Fruit fly (Drosophila melanogaster) whole organism: ENCODE data around the gene Polr3A.

Source experiments
- EcR ChIP-seq, 2 experiments: fragments of >200 bp; optimal IDR thresholded peaks; 2 replicates each; lab custom pipeline; 2017; ENCODE audit warnings: missing biosample characterization in 2 of 2, missing genetic modification characterization in 2 of 2, missing genetic modification reagents in 2 of 2
- pan ChIP-seq: fragments of >200 bp; optimal IDR thresholded peaks from 2 replicates; lab custom pipeline; 2017
- psq ChIP-seq: fragments of >200 bp; optimal IDR thresholded peaks from 2 replicates; lab custom pipeline; 2017

DNA sequence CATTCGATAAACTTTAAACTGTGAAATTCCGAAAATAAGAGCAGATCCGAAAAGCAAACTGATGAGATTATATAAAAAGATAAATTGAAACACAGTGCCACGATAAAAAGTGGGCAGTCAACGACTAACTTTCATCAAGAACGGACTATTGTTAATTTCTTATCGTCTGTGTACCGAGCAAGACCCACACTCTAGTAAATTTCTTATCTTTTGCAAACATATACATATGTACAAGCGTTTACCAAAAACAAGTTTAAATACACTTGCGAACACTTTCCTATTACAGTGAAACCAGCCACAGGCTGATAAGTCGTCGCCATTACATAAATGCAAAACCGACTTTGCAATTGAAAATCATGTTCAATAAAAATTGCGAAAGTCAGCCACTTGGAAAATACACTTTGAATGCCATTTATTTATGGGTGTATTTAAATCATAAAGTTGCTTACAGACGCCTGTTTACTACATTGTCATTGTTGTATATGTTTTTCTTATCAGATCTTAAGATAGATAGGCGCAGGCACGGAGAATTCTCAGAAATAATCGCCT lies 4.0 kb upstream of the Polr3A start:
- TF ChIP-seq EcR (GFP tag; optimal IDR thresholded peaks at IDR 0.05; lab: Kevin White, UChicago) (no peak), psq (no peak), pan (no peak)
